Fruit fly (Drosophila melanogaster) whole organism, embryonic: ENCODE results near the gene CG10863.

Experiments used
- Abd-B ChIP-seq: fragments of 200-800 bp; sonication (Bioruptor generic); optimal IDR thresholded peaks from 2 replicates; lab custom pipeline; 2018; ENCODE audit warnings: missing biosample characterization, mild to moderate bottlenecking, missing genetic modification characterization, moderate library complexity
- B-H2 ChIP-seq: fragments of 200-800 bp; sonication (Bioruptor generic); optimal IDR thresholded peaks from 2 replicates; lab custom pipeline; 2018; ENCODE audit warnings: missing biosample characterization, mild to moderate bottlenecking, missing genetic modification characterization
- Bgb ChIP-seq: fragments of 200-800 bp; sonication (Bioruptor generic); IDR thresholded peaks from 2 replicates; pipeline ENCODE4 v1.3.6; 2022; ENCODE audit warnings: missing biosample characterization, missing genetic modification characterization; ENCODE audit not compliant: partially characterized antibody
- CG10321 ChIP-seq: fragments of 200-800 bp; sonication (Bioruptor generic); IDR thresholded peaks from 2 replicates; pipeline ENCODE4 v1.3.6; 2022; ENCODE audit warnings: missing biosample characterization, missing genetic modification characterization
- CG10543 ChIP-seq: fragments of 200-800 bp; sonication (Bioruptor generic); optimal IDR thresholded peaks from 3 replicates; lab custom pipeline; 2017; ENCODE audit warnings: missing biosample characterization, mild to moderate bottlenecking, missing genetic modification characterization, moderate library complexity
- CG10959 ChIP-seq: fragments of 200-800 bp; sonication (Bioruptor generic); IDR thresholded peaks from 2 replicates; pipeline ENCODE4 v1.3.6; 2022; ENCODE audit warnings: missing biosample characterization, missing genetic modification characterization
- CG11093 ChIP-seq: fragments of 200-800 bp; sonication (Bioruptor generic); IDR thresholded peaks from 3 replicates; pipeline ENCODE4 v1.3.6; 2022; ENCODE audit warnings: missing biosample characterization, missing genetic modification characterization
- CG1233 ChIP-seq: fragments of 200-800 bp; sonication (Bioruptor generic); optimal IDR thresholded peaks from 4 replicates; lab custom pipeline; 2018; ENCODE audit warnings: missing biosample characterization, mild to moderate bottlenecking, missing genetic modification characterization
- CG14667 ChIP-seq: fragments of 200-800 bp; sonication (Bioruptor generic); IDR thresholded peaks from 2 replicates; pipeline ENCODE4 v1.3.6; 2022; ENCODE audit warnings: missing biosample characterization, missing genetic modification characterization
- CG14860 ChIP-seq: fragments of 200-800 bp; sonication (Bioruptor generic); IDR thresholded peaks from 3 replicates; pipeline ENCODE4 v1.3.6; 2022; ENCODE audit warnings: missing biosample characterization, missing genetic modification characterization; ENCODE audit not compliant: partially characterized antibody
- CG15479 ChIP-seq: fragments of 200-800 bp; sonication (Bioruptor generic); optimal IDR thresholded peaks from 3 replicates; lab custom pipeline; 2019; ENCODE audit warnings: missing biosample characterization, mild to moderate bottlenecking, missing genetic modification characterization, moderate library complexity
- CG17186 ChIP-seq: fragments of 200-800 bp; sonication (Bioruptor generic); optimal IDR thresholded peaks from 3 replicates; lab custom pipeline; 2017; ENCODE audit warnings: missing biosample characterization, missing genetic modification reagents, missing genetic modification characterization
- CG17612 ChIP-seq: fragments of 200-800 bp; sonication (Bioruptor generic); IDR thresholded peaks from 2 replicates; pipeline ENCODE4 v1.3.6; 2022; ENCODE audit warnings: missing biosample characterization, missing genetic modification characterization
- CG18476 ChIP-seq: fragments of 200-800 bp; sonication (Bioruptor generic); optimal IDR thresholded peaks from 2 replicates; lab custom pipeline; 2016; ENCODE audit warnings: missing biosample characterization, mild to moderate bottlenecking, missing genetic modification characterization
- CG18619 ChIP-seq: fragments of 200-800 bp; sonication (Bioruptor generic); optimal IDR thresholded peaks from 3 replicates; lab custom pipeline; 2017; ENCODE audit warnings: missing biosample characterization, mild to moderate bottlenecking, missing genetic modification characterization
- CG4282 ChIP-seq: fragments of 200-800 bp; sonication (Bioruptor generic); optimal IDR thresholded peaks from 2 replicates; lab custom pipeline; 2016; ENCODE audit warnings: missing biosample characterization, missing genetic modification characterization
- CG4328 ChIP-seq: fragments of 200-800 bp; sonication (Bioruptor generic); optimal IDR thresholded peaks from 3 replicates; lab custom pipeline; 2017; ENCODE audit warnings: missing biosample characterization, missing genetic modification reagents, missing genetic modification characterization
- CG7372 ChIP-seq: fragments of 200-800 bp; sonication (Bioruptor generic); IDR thresholded peaks from 2 replicates; pipeline ENCODE4 v1.3.6; 2022; ENCODE audit warnings: missing biosample characterization, missing genetic modification characterization
- CG7745 ChIP-seq: fragments of 200-800 bp; sonication (Bioruptor generic); optimal IDR thresholded peaks from 2 replicates; lab custom pipeline; 2018; ENCODE audit warnings: missing biosample characterization, mild to moderate bottlenecking, missing genetic modification characterization, moderate library complexity
- CG8359 ChIP-seq: fragments of 200-800 bp; sonication (Bioruptor generic); optimal IDR thresholded peaks from 2 replicates; lab custom pipeline; 2017; ENCODE audit warnings: missing biosample characterization, mild to moderate bottlenecking, missing genetic modification characterization, borderline replicate concordance
- CG9797 ChIP-seq: fragments of 200-800 bp; sonication (Bioruptor generic); optimal IDR thresholded peaks from 3 replicates; lab custom pipeline; 2018; ENCODE audit warnings: missing biosample characterization, mild to moderate bottlenecking, missing genetic modification characterization
- CHES-1-like ChIP-seq: fragments of 200-800 bp; sonication (Bioruptor generic); optimal IDR thresholded peaks from 2 replicates; lab custom pipeline; 2016; ENCODE audit warnings: missing biosample characterization, missing genetic modification characterization
- Chrac-16 ChIP-seq: fragments of 200-800 bp; sonication (Bioruptor generic); optimal IDR thresholded peaks from 3 replicates; lab custom pipeline; 2016; ENCODE audit warnings: missing biosample characterization, missing genetic modification characterization
- CrebB ChIP-seq: fragments of 200-800 bp; sonication (Bioruptor generic); optimal IDR thresholded peaks from 3 replicates; lab custom pipeline; 2018; ENCODE audit warnings: missing biosample characterization, mild to moderate bottlenecking, missing genetic modification characterization
- D19B ChIP-seq: fragments of 200-800 bp; sonication (Bioruptor generic); optimal IDR thresholded peaks from 2 replicates; lab custom pipeline; 2017; ENCODE audit warnings: missing biosample characterization, mild to moderate bottlenecking, missing genetic modification characterization
- Eip74EF ChIP-seq, 2 experiments: fragments of 200-800 bp in 1 of 2; fragments of >200 bp in 1 of 2; sonication (Bioruptor generic) in 1 of 2; optimal IDR thresholded peaks; 2 replicates each; lab custom pipeline; 2017 to 2019; ENCODE audit warnings: missing biosample characterization in 2 of 2, missing genetic modification characterization in 2 of 2, mild to moderate bottlenecking in 1 of 2, moderate library complexity in 1 of 2
- HLH4C ChIP-seq: fragments of 200-800 bp; sonication (Bioruptor generic); IDR thresholded peaks from 3 replicates; pipeline ENCODE4 v1.3.6; 2022; ENCODE audit warnings: missing biosample characterization, missing genetic modification characterization; ENCODE audit not compliant: partially characterized antibody
- MESR4 ChIP-seq: fragments of 200-800 bp; sonication (Bioruptor generic); optimal IDR thresholded peaks from 2 replicates; lab custom pipeline; 2018; ENCODE audit warnings: missing biosample characterization, mild to moderate bottlenecking, missing genetic modification characterization, moderate library complexity
- MTF-1 ChIP-seq: fragments of 200-800 bp; sonication (Bioruptor generic); optimal IDR thresholded peaks from 2 replicates; lab custom pipeline; 2018; ENCODE audit warnings: missing biosample characterization, mild to moderate bottlenecking, missing genetic modification characterization, borderline replicate concordance
- Neu2 ChIP-seq: fragments of 200-800 bp; sonication (Bioruptor generic); optimal IDR thresholded peaks from 3 replicates; lab custom pipeline; 2016; ENCODE audit warnings: missing biosample characterization, missing genetic modification characterization, borderline replicate concordance
- al ChIP-seq: fragments of 200-800 bp; sonication (Bioruptor generic); IDR thresholded peaks from 2 replicates; pipeline ENCODE4 v1.3.6; 2022; ENCODE audit warnings: missing biosample characterization, missing genetic modification characterization
- bcd ChIP-seq: fragments of 200-800 bp; sonication (Bioruptor generic); optimal IDR thresholded peaks from 2 replicates; lab custom pipeline; 2017; ENCODE audit warnings: missing biosample characterization, mild to moderate bottlenecking, missing genetic modification characterization
- bigmax ChIP-seq: fragments of 200-800 bp; sonication (Bioruptor generic); optimal IDR thresholded peaks from 2 replicates; lab custom pipeline; 2018; ENCODE audit warnings: missing biosample characterization, mild to moderate bottlenecking, missing genetic modification characterization
- crol ChIP-seq: fragments of 200-800 bp; sonication (Bioruptor generic); IDR thresholded peaks from 2 replicates; pipeline ENCODE4 v1.3.6; 2022; ENCODE audit warnings: missing biosample characterization, missing genetic modification characterization
- dpn ChIP-seq, 2 experiments: fragments of 200-800 bp; sonication (Bioruptor generic); optimal IDR thresholded peaks; 3 replicates each; lab custom pipeline; 2016; ENCODE audit warnings: missing biosample characterization in 2 of 2, missing genetic modification characterization in 2 of 2
- exex ChIP-seq: fragments of 200-800 bp; sonication (Bioruptor generic); optimal IDR thresholded peaks from 4 replicates; lab custom pipeline; 2018; ENCODE audit warnings: missing biosample characterization, mild to moderate bottlenecking, missing genetic modification characterization, moderate library complexity
- grn ChIP-seq: fragments of 200-800 bp; sonication (Bioruptor generic); optimal IDR thresholded peaks from 3 replicates; lab custom pipeline; 2017; ENCODE audit warnings: missing biosample characterization, missing genetic modification characterization
- hb ChIP-seq: fragments of 200-800 bp; sonication (Bioruptor generic); IDR thresholded peaks from 3 replicates; pipeline ENCODE4 v1.3.6; 2022; ENCODE audit warnings: missing biosample characterization, missing genetic modification characterization; ENCODE audit not compliant: partially characterized antibody
- jigr1 ChIP-seq: fragments of 200-800 bp; sonication (Bioruptor generic); IDR thresholded peaks from 3 replicates; pipeline ENCODE4 v1.3.6; 2022; ENCODE audit warnings: missing biosample characterization, missing genetic modification characterization
- ken ChIP-seq: fragments of 200-800 bp; sonication (Bioruptor generic); IDR thresholded peaks from 3 replicates; pipeline ENCODE4 v1.3.6; 2022; ENCODE audit warnings: missing biosample characterization, missing genetic modification characterization
- lmd ChIP-seq: fragments of 200-800 bp; sonication (Bioruptor generic); IDR thresholded peaks from 2 replicates; pipeline ENCODE4 v1.3.6; 2022; ENCODE audit warnings: missing biosample characterization, missing genetic modification characterization
- nau ChIP-seq: fragments of 200-800 bp; sonication (Bioruptor generic); optimal IDR thresholded peaks from 3 replicates; lab custom pipeline; 2017; ENCODE audit warnings: missing biosample characterization, mild to moderate bottlenecking, missing genetic modification characterization, missing genetic modification reagents
- psq ChIP-seq: fragments of 200-800 bp; sonication (Bioruptor generic); optimal IDR thresholded peaks from 2 replicates; lab custom pipeline; 2017; ENCODE audit warnings: missing biosample characterization, missing genetic modification characterization
- sd ChIP-seq: fragments of 200-800 bp; sonication (Bioruptor generic); optimal IDR thresholded peaks from 3 replicates; lab custom pipeline; 2018; ENCODE audit warnings: missing biosample characterization, mild to moderate bottlenecking, missing genetic modification characterization, moderate library complexity
- seq ChIP-seq: fragments of 200-800 bp; sonication (Bioruptor generic); IDR thresholded peaks from 2 replicates; pipeline ENCODE4 v1.3.6; 2022; ENCODE audit warnings: missing biosample characterization, missing genetic modification characterization
- sim ChIP-seq: fragments of 200-800 bp; sonication (Bioruptor generic); IDR thresholded peaks from 2 replicates; pipeline ENCODE4 v1.3.6; 2022; ENCODE audit warnings: missing biosample characterization, missing genetic modification characterization
- sima ChIP-seq: fragments of 200-800 bp; sonication (Bioruptor generic); optimal IDR thresholded peaks from 2 replicates; lab custom pipeline; 2016; ENCODE audit warnings: missing biosample characterization, missing genetic modification characterization
- sqz ChIP-seq: fragments of 200-800 bp; sonication (Bioruptor generic); optimal IDR thresholded peaks from 3 replicates; lab custom pipeline; 2018; ENCODE audit warnings: missing biosample characterization, mild to moderate bottlenecking, missing genetic modification characterization
- sug ChIP-seq: fragments of 200-800 bp; optimal IDR thresholded peaks from 2 replicates; lab custom pipeline; 2019; ENCODE audit warnings: missing biosample characterization, mild to moderate bottlenecking, missing genetic modification characterization, moderate library complexity
- trem ChIP-seq: fragments of 200-800 bp; optimal IDR thresholded peaks from 3 replicates; lab custom pipeline; 2019; ENCODE audit warnings: missing biosample characterization, mild to moderate bottlenecking, missing genetic modification characterization, moderate library complexity

CG10863 gene

DNA sequence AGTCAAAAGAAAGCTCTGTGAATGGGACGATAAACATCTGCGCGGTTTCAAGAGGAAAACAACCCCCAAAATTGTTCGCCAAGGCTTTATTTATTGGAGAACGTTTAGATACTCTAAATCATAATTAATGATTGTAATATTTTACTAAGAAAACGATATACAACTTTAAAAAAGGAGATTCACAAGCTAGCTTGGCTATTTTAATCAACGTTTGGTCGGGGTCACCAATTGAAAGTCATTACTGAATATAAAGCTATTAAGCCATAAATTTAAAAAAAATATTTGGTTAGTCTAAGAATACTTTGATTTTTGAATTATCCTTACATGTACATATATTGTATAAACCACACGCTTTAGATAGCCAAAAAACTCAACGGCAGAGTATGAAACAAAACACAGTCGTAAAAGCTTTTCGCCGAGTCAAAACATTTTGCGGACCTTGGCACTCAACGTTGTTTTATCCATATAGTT is 50.1 kb downstream of the CG10863 start, which contains the start of gene Fie (continued):
- TF ChIP-seq Neu2 (GFP tag; lab: Kevin White, UChicago) (no peak), CG8359 (no peak), psq (GFP tag; lab: Kevin White, UChicago) (no peak), D19B (peak; percentile 42), CrebB (peak; percentile 28), bcd (GFP tag; lab: Kevin White, UChicago) (peak; percentile 57), seq (GFP tag; lab: Robert Waterston, UW) (peak; percentile 67), CG18619 (GFP tag; lab: Kevin White, UChicago) (peak; percentile 79), hb (GFP tag; lab: Robert Waterston, UW) (no peak), sqz (GFP tag; lab: Kevin White, UChicago) (peak; percentile 44), CG10959 (GFP tag; lab: Robert Waterston, UW) (no peak), grn (GFP tag; lab: Kevin White, UChicago) (peak; percentile 31), jigr1 (GFP tag; lab: Robert Waterston, UW) (no peak), Abd-B (peak; percentile 64), HLH4C (GFP tag; lab: Robert Waterston, UW) (no peak), CG17186 (GFP tag; lab: Kevin White, UChicago) (no peak), ken (GFP tag; lab: Robert Waterston, UW) (no peak), CG1233 (peak; percentile 61), sd (tag; lab: Kevin White, UChicago) (peak; percentile 33), CG4328 (GFP tag; lab: Kevin White, UChicago) (no peak), lmd (GFP tag; lab: Robert Waterston, UW) (peak; percentile 42; the same call in 1 of the 2 replicates), sima (GFP tag; lab: Kevin White, UChicago) (no peak), al (GFP tag; lab: Robert Waterston, UW) (0 out of 2 replicates have a peak, but pooled peaks have one; percentile 22), Bgb (GFP tag; lab: Robert Waterston, UW) (no peak), CG14860 (GFP tag; lab: Robert Waterston, UW) (no peak), exex (tag; lab: Kevin White, UChicago) (peak; percentile 9), CG11093 (GFP tag; lab: Robert Waterston, UW) (no peak), CG7745 (tag; lab: Kevin White, UChicago) (no peak), Eip74EF (GFP tag; optimal IDR thresholded peaks at IDR 0.05; lab: Kevin White, UChicago) (no peak), trem (tag; lab: Kevin White, UChicago) (no peak), CG4282 (no peak), dpn (GFP tag; optimal IDR thresholded peaks at IDR 0.05; lab: Kevin White, UChicago) (peak; percentile 31 to 50), CG7372 (0 out of 2 replicates have a peak, but pooled peaks have one; percentile 16), MTF-1 (GFP tag; lab: Kevin White, UChicago) (no peak), CHES-1-like (GFP tag; lab: Kevin White, UChicago) (peak; percentile 28), MESR4 (GFP tag; lab: Kevin White, UChicago) (no peak), CG10543 (peak; percentile 55), sim (GFP tag; lab: Robert Waterston, UW) (no peak), Chrac-16 (no peak), sug (tag; lab: Kevin White, UChicago) (no peak), nau (GFP tag; lab: Kevin White, UChicago) (peak; percentile 29), B-H2 (GFP tag; lab: Kevin White, UChicago) (peak; percentile 13), CG14667 (GFP tag; lab: Robert Waterston, UW) (no peak), CG9797 (no peak), crol (GFP tag; lab: Robert Waterston, UW) (no peak), CG10321 (GFP tag; lab: Robert Waterston, UW) (no peak), CG15479 (GFP tag; lab: Kevin White, UChicago) (no peak), CG18476 (GFP tag; lab: Kevin White, UChicago) (peak; percentile 50), bigmax (GFP tag; lab: Kevin White, UChicago) (no peak), CG17612 (GFP tag; lab: Robert Waterston, UW) (no peak)
